Worm (Caenorhabditis elegans) whole organism, early embryonic: Measurements from ENCODE around the gene K07E3.2.

ENCODE experiments used
- B0310.2 ChIP-seq: sonication (generic microtip); optimal IDR thresholded peaks from 2 replicates; lab custom pipeline; 2016; ENCODE audit warnings: mild to moderate bottlenecking, missing genetic modification characterization, missing compliant biosample characterization
- F13C5.2 ChIP-seq: sonication (generic microtip); optimal IDR thresholded peaks from 2 replicates; lab custom pipeline; 2017; ENCODE audit warnings: mild to moderate bottlenecking, missing genetic modification characterization, inconsistent platforms, missing compliant biosample characterization
- aly-1 ChIP-seq: sonication (generic microtip); optimal IDR thresholded peaks from 2 replicates; lab custom pipeline; 2016; ENCODE audit warnings: missing genetic modification characterization, missing compliant biosample characterization
- ama-1 ChIP-seq: fragments of 150-350 bp; optimal IDR thresholded peaks from 2 replicates; lab custom pipeline; 2014
- ceh-13 ChIP-seq: fragments of 200-800 bp; sonication (Bioruptor generic); optimal IDR thresholded peaks from 2 replicates; lab custom pipeline; 2018; ENCODE audit warnings: mild to moderate bottlenecking, missing genetic modification characterization, missing compliant biosample characterization
- ceh-36 ChIP-seq: sonication (generic microtip); optimal IDR thresholded peaks from 2 replicates; lab custom pipeline; 2016; ENCODE audit warnings: missing genetic modification characterization, inconsistent platforms, missing compliant biosample characterization
- ets-7 ChIP-seq: sonication (generic microtip); optimal IDR thresholded peaks from 2 replicates; lab custom pipeline; 2016; ENCODE audit warnings: missing genotype, missing genetic modification characterization, missing compliant biosample characterization
- flt-1 ChIP-seq: fragments of 200-800 bp; sonication (Bioruptor generic); IDR thresholded peaks from 2 replicates; pipeline ENCODE4 v1.3.6; 2022; ENCODE audit warnings: missing genetic modification characterization, missing compliant biosample characterization
- hmbx-1 ChIP-seq: sonication (generic microtip); optimal IDR thresholded peaks from 2 replicates; lab custom pipeline; 2016; ENCODE audit warnings: mild to moderate bottlenecking, missing genetic modification characterization, missing compliant biosample characterization
- hmg-4 ChIP-seq: fragments of 200-800 bp; sonication (Bioruptor generic); optimal IDR thresholded peaks from 2 replicates; lab custom pipeline; 2018; ENCODE audit warnings: mild to moderate bottlenecking, missing genetic modification characterization, missing compliant biosample characterization
- hnd-1 ChIP-seq: sonication (generic microtip); optimal IDR thresholded peaks from 2 replicates; lab custom pipeline; 2016; ENCODE audit warnings: missing genetic modification characterization, missing compliant biosample characterization
- pes-1 ChIP-seq: fragments of 200-800 bp; sonication (Bioruptor generic); IDR thresholded peaks from 2 replicates; pipeline ENCODE4 v1.3.6; 2022; ENCODE audit warnings: missing genetic modification reagents, missing genetic modification characterization, missing compliant biosample characterization
- scrt-1 ChIP-seq: fragments of 200-800 bp; sonication (Bioruptor generic); IDR thresholded peaks from 2 replicates; pipeline ENCODE4 v1.3.6; 2022; ENCODE audit warnings: missing genetic modification characterization, missing compliant biosample characterization
- sea-1 ChIP-seq: fragments of 200-800 bp; sonication (Bioruptor generic); conservative IDR thresholded peaks from 2 replicates; pipeline ENCODE4 v1.3.6; 2022; ENCODE audit warnings: missing genetic modification characterization, missing compliant biosample characterization
- tbx-11 ChIP-seq: fragments of 200-800 bp; sonication (Bioruptor generic); IDR thresholded peaks from 2 replicates; pipeline ENCODE4 v1.3.6; 2022; ENCODE audit warnings: missing genetic modification characterization, missing compliant biosample characterization
- tbx-37 ChIP-seq: fragments of 200-800 bp; sonication (Bioruptor generic); conservative IDR thresholded peaks from 2 replicates; pipeline ENCODE4 v1.3.6; 2022; ENCODE audit warnings: missing genetic modification reagents, missing genetic modification characterization, missing compliant biosample characterization
- tra-4 ChIP-seq: sonication (generic microtip); optimal IDR thresholded peaks from 2 replicates; lab custom pipeline; 2017; ENCODE audit warnings: missing genetic modification characterization, missing compliant biosample characterization

K07E3.2 gene

ce11 chrX:8078374-8078773 is 25.7 kb upstream of the K07E3.2 start:
- no peak for TF ChIP-seq tbx-37 (GFP tag; lab: Robert Waterston, UW)
- TF ChIP-seq tbx-11 (GFP tag; lab: Robert Waterston, UW) = no peak
- no peak for TF ChIP-seq hnd-1 (tag; lab: Kevin White, UChicago)
- TF ChIP-seq F13C5.2 (tag; lab: Kevin White, UChicago) = no peak
- TF ChIP-seq sea-1 = no peak
- no peak for TF ChIP-seq ama-1 (lab: Kevin White, UChicago)
- no peak for TF ChIP-seq hmg-4 (GFP tag; lab: Kevin White, UChicago)
- no peak for TF ChIP-seq B0310.2 (tag; lab: Kevin White, UChicago)
- no peak for TF ChIP-seq ceh-13 (GFP tag; lab: Kevin White, UChicago)
- no peak for TF ChIP-seq scrt-1 (GFP tag; lab: Robert Waterston, UW)
- TF ChIP-seq pes-1 (GFP tag; lab: Robert Waterston, UW) = no peak

ce11 chrX:8078899-8079298 is 25.2 kb upstream of the K07E3.2 start:
- TF ChIP-seq ceh-36 (tag; lab: Kevin White, UChicago) = no peak
- TF ChIP-seq tbx-37 (GFP tag; lab: Robert Waterston, UW) = no peak
- no peak for TF ChIP-seq hmbx-1 (tag; lab: Kevin White, UChicago)
- no peak for TF ChIP-seq tra-4
- no peak for TF ChIP-seq aly-1
- no peak for TF ChIP-seq B0310.2 (tag; lab: Kevin White, UChicago)
- no peak for TF ChIP-seq flt-1 (GFP tag; lab: Robert Waterston, UW)

- no peak for TF ChIP-seq ama-1 (lab: Kevin White, UChicago)
- no peak for TF ChIP-seq ceh-36 (tag; lab: Kevin White, UChicago)
- no peak for TF ChIP-seq ceh-13 (GFP tag; lab: Kevin White, UChicago)
- TF ChIP-seq hmg-4 (GFP tag; lab: Kevin White, UChicago) = no peak
- no peak for TF ChIP-seq F13C5.2 (tag; lab: Kevin White, UChicago)
- TF ChIP-seq scrt-1 (GFP tag; lab: Robert Waterston, UW) = no peak
Observed at ce11 chrX:8082703-8083102, 21.4 kb upstream of the K07E3.2 start.

- no peak for TF ChIP-seq B0310.2 (tag; lab: Kevin White, UChicago)
- no peak for TF ChIP-seq ceh-13 (GFP tag; lab: Kevin White, UChicago)
- no peak for TF ChIP-seq pes-1 (GFP tag; lab: Robert Waterston, UW)
- no peak for TF ChIP-seq scrt-1 (GFP tag; lab: Robert Waterston, UW)
- no peak for TF ChIP-seq F13C5.2 (tag; lab: Kevin White, UChicago)
- TF ChIP-seq aly-1 = no peak
- no peak for TF ChIP-seq ama-1 (lab: Kevin White, UChicago)
- no peak for TF ChIP-seq sea-1
Observed at ce11 chrX:8083330-8083729, 20.8 kb upstream of the K07E3.2 start.

- TF ChIP-seq sea-1 (no peak), B0310.2 (tag; lab: Kevin White, UChicago) (no peak), F13C5.2 (tag; lab: Kevin White, UChicago) (no peak), ets-7 (tag; lab: Kevin White, UChicago) (no peak), aly-1 (no peak), hmbx-1 (tag; lab: Kevin White, UChicago) (no peak), tbx-11 (GFP tag; lab: Robert Waterston, UW) (no peak), flt-1 (GFP tag; lab: Robert Waterston, UW) (no peak), scrt-1 (GFP tag; lab: Robert Waterston, UW) (no peak), pes-1 (GFP tag; lab: Robert Waterston, UW) (no peak), hnd-1 (tag; lab: Kevin White, UChicago) (no peak), ceh-36 (tag; lab: Kevin White, UChicago) (no peak), ceh-13 (GFP tag; lab: Kevin White, UChicago) (no peak), tbx-37 (GFP tag; lab: Robert Waterston, UW) (no peak), hmg-4 (GFP tag; lab: Kevin White, UChicago) (no peak), tra-4 (no peak), ama-1 (lab: Kevin White, UChicago) (no peak)
Observed at ce11 chrX:8083919-8084318, 20.2 kb upstream of the K07E3.2 start, which contains the start of gene K07E3.4. Gene K07E3.4, minus strand, starts transcription at chrX:8084018.

ce11 chrX:8084669-8085068 is 19.4 kb upstream of the K07E3.2 start:
- TF ChIP-seq tra-4 (no peak), F13C5.2 (tag; lab: Kevin White, UChicago) (no peak), hnd-1 (tag; lab: Kevin White, UChicago) (no peak), tbx-11 (GFP tag; lab: Robert Waterston, UW) (no peak), hmg-4 (GFP tag; lab: Kevin White, UChicago) (no peak), ceh-13 (GFP tag; lab: Kevin White, UChicago) (no peak), ets-7 (tag; lab: Kevin White, UChicago) (no peak), sea-1 (no peak)

- TF ChIP-seq tbx-11 (GFP tag; lab: Robert Waterston, UW) (no peak), hmg-4 (GFP tag; lab: Kevin White, UChicago) (no peak), ets-7 (tag; lab: Kevin White, UChicago) (no peak), ceh-36 (tag; lab: Kevin White, UChicago) (no peak), pes-1 (GFP tag; lab: Robert Waterston, UW) (no peak), F13C5.2 (tag; lab: Kevin White, UChicago) (no peak), scrt-1 (GFP tag; lab: Robert Waterston, UW) (no peak), ceh-13 (GFP tag; lab: Kevin White, UChicago) (no peak), flt-1 (GFP tag; lab: Robert Waterston, UW) (no peak), sea-1 (no peak), hnd-1 (tag; lab: Kevin White, UChicago) (no peak), ama-1 (lab: Kevin White, UChicago) (no peak), aly-1 (no peak)
Observed at ce11 chrX:8086450-8086724, 17.7 kb upstream of the K07E3.2 start, which contains the start of gene dao-3. Gene dao-3, minus strand, starts transcription at chrX:8086550.
